Fruit fly (Drosophila melanogaster): Measurements from ENCODE around the gene CG16736.

- no peak for TF ChIP-seq Hr96 (GFP tag; optimal IDR thresholded peaks at IDR 0.05)
- no peak for TF ChIP-seq kay (GFP tag; ENCODE audit: borderline replicate concordance)
- no peak for TF ChIP-seq ovo (GFP tag; optimal IDR thresholded peaks at IDR 0.05)
These were observed 9.2 kb upstream of the CG16736 start, which contains the start of the genes TrpRS and Vps16A for dm6 chr3R:9266765-9267164.
